Fruit fly (Drosophila melanogaster): ENCODE data around the gene msl-3.

- no peak for TF ChIP-seq pan (optimal IDR thresholded peaks at IDR 0.05)
- no peak for TF ChIP-seq psq (optimal IDR thresholded peaks at IDR 0.05)
These were observed 7.3 kb upstream of the msl-3 start for dm6 chr3L:7132593-7132992.
